Fruit fly (Drosophila melanogaster): Measurements from ENCODE around the gene vig.

DNA sequence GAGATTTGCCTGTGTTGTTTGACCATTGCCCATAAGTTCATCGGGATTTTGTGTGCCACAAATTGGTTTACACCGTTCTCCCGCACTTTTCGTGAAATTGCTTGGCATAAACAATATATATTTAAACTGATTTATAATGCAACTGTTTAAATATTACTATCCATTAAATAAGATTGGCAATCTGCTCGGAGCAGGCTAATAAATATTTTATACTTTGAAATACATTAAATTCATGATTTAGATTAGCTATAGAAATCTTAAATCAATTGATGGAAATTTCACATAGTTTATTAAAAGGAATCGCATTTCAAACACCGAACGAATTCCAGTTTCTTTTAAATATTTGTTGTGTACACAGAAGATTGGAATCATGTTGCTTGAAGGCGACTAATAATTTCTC is 4.0 kb downstream of the vig start:
- TF ChIP-seq D1 (tag; optimal IDR thresholded peaks at IDR 0.05) (no peak), CG4496 (GFP tag; IDR thresholded peaks at IDR 0.05) (no peak), CG15710 (tag; optimal IDR thresholded peaks at IDR 0.05) (no peak), CG10348 (GFP tag; IDR thresholded peaks at IDR 0.05) (no peak), Snoo (tag; optimal IDR thresholded peaks at IDR 0.05) (no peak), CG12605 (GFP tag; IDR thresholded peaks at IDR 0.05) (no peak)

All from whole organism, pupa.